Fruit fly (Drosophila melanogaster) whole organism, pupa: ENCODE results near the gene Cyp4ac3.

Experiments
- CG10348 ChIP-seq: fragments of 200-800 bp; sonication (Bioruptor generic); IDR thresholded peaks from 2 replicates; pipeline ENCODE4 v1.3.6; 2022; ENCODE audit warnings: missing biosample characterization, missing genetic modification characterization
- CG12605 ChIP-seq: fragments of 200-800 bp; sonication (Bioruptor generic); IDR thresholded peaks from 2 replicates; pipeline ENCODE4 v1.3.6; 2022; ENCODE audit warnings: missing biosample characterization, missing genetic modification characterization
- CG13204 ChIP-seq: fragments of 200-800 bp; sonication (Bioruptor generic); optimal IDR thresholded peaks from 2 replicates; lab custom pipeline; 2018; ENCODE audit warnings: missing biosample characterization, mild to moderate bottlenecking, missing genetic modification characterization, moderate library complexity
- CG14655 ChIP-seq: fragments of 200-800 bp; sonication (Bioruptor generic); optimal IDR thresholded peaks from 3 replicates; lab custom pipeline; 2017; ENCODE audit warnings: mild to moderate bottlenecking, missing biosample characterization, missing genetic modification reagents, missing genetic modification characterization
- CG15710 ChIP-seq: fragments of 200-800 bp; sonication (Bioruptor generic); optimal IDR thresholded peaks from 2 replicates; lab custom pipeline; 2018; ENCODE audit warnings: missing biosample characterization, mild to moderate bottlenecking, missing genetic modification characterization, moderate library complexity
- CG17806 ChIP-seq: fragments of 200-800 bp; sonication (Bioruptor generic); optimal IDR thresholded peaks from 2 replicates; lab custom pipeline; 2018; ENCODE audit warnings: missing biosample characterization, mild to moderate bottlenecking, missing genetic modification characterization, moderate library complexity
- CG32121 ChIP-seq: fragments of 200-800 bp; sonication (Bioruptor generic); IDR thresholded peaks from 2 replicates; pipeline ENCODE4 v1.3.6; 2022; ENCODE audit warnings: missing biosample characterization, missing genetic modification characterization
- CG34367 ChIP-seq: fragments of 200-800 bp; sonication (Bioruptor generic); optimal IDR thresholded peaks from 2 replicates; lab custom pipeline; 2018; ENCODE audit warnings: missing biosample characterization, mild to moderate bottlenecking, missing genetic modification characterization
- CG4496 ChIP-seq: fragments of 200-800 bp; sonication (Bioruptor generic); IDR thresholded peaks from 3 replicates; pipeline ENCODE4 v1.3.6; 2022; ENCODE audit warnings: missing biosample characterization, missing genetic modification characterization
- CG8159 ChIP-seq: fragments of 200-800 bp; sonication (Bioruptor generic); optimal IDR thresholded peaks from 3 replicates; lab custom pipeline; 2018; ENCODE audit warnings: missing biosample characterization, mild to moderate bottlenecking, missing genetic modification characterization, moderate library complexity
- CG8301 ChIP-seq: fragments of 200-800 bp; sonication (Bioruptor generic); optimal IDR thresholded peaks from 2 replicates; lab custom pipeline; 2018; ENCODE audit warnings: missing biosample characterization, mild to moderate bottlenecking, missing genetic modification characterization
- CG9948 ChIP-seq: fragments of 200-800 bp; sonication (Bioruptor generic); optimal IDR thresholded peaks from 2 replicates; lab custom pipeline; 2018; ENCODE audit warnings: missing biosample characterization, mild to moderate bottlenecking, missing genetic modification characterization, moderate library complexity
- D1 ChIP-seq: fragments of 200-800 bp; sonication (Bioruptor generic); optimal IDR thresholded peaks from 2 replicates; lab custom pipeline; 2018; ENCODE audit warnings: missing biosample characterization, mild to moderate bottlenecking, missing genetic modification characterization, moderate library complexity
- EcR ChIP-seq: fragments of 200-800 bp; sonication (Bioruptor generic); optimal IDR thresholded peaks from 3 replicates; lab custom pipeline; 2019; ENCODE audit warnings: missing biosample characterization, missing genetic modification characterization, mild to moderate bottlenecking, moderate library complexity, missing genetic modification reagents
- Ets98B ChIP-seq: fragments of 200-800 bp; sonication (Bioruptor generic); IDR thresholded peaks from 2 replicates; pipeline ENCODE4 v1.3.6; 2022; ENCODE audit warnings: missing biosample characterization, missing genetic modification characterization
- Pif1A ChIP-seq: fragments of 200-800 bp; sonication (Bioruptor generic); optimal IDR thresholded peaks from 3 replicates; lab custom pipeline; 2016; ENCODE audit warnings: missing biosample characterization, missing genetic modification characterization
- Pif1B ChIP-seq: fragments of 200-800 bp; sonication (Bioruptor generic); optimal IDR thresholded peaks from 3 replicates; lab custom pipeline; 2016; ENCODE audit warnings: missing biosample characterization, missing genetic modification characterization
- Snoo ChIP-seq: fragments of 200-800 bp; sonication (Bioruptor generic); optimal IDR thresholded peaks from 3 replicates; lab custom pipeline; 2017; ENCODE audit warnings: missing biosample characterization, mild to moderate bottlenecking, missing genetic modification characterization, inconsistent platforms
- fd96Ca ChIP-seq: fragments of 200-800 bp; sonication (Bioruptor generic); IDR thresholded peaks from 3 replicates; pipeline ENCODE4 v1.3.6; 2022; ENCODE audit warnings: missing biosample characterization, missing genetic modification characterization
- gl ChIP-seq: fragments of 200-800 bp; sonication (Bioruptor generic); optimal IDR thresholded peaks from 2 replicates; lab custom pipeline; 2018; ENCODE audit warnings: missing biosample characterization, mild to moderate bottlenecking, missing genetic modification characterization
- rn ChIP-seq: fragments of 200-800 bp; sonication (Bioruptor generic); IDR thresholded peaks from 2 replicates; pipeline ENCODE4 v1.3.6; 2022; ENCODE audit warnings: missing biosample characterization, missing genetic modification characterization

Gene Cyp4ac3

dm6 chr2L:5254105-5254711, 14.1 kb upstream of the Cyp4ac3 start:
- TF ChIP-seq CG34367 (tag; lab: Kevin White, UChicago) (peak; percentile 93), Pif1A (peak; percentile 89), CG32121 (GFP tag; lab: Robert Waterston, UW) (peak; percentile 62), CG14655 (peak; percentile 90), Pif1B (GFP tag; lab: Kevin White, UChicago) (peak; percentile 89), rn (peak; percentile 77), CG13204 (GFP tag; lab: Kevin White, UChicago) (peak; percentile 82), Ets98B (GFP tag; lab: Robert Waterston, UW) (peak; percentile 72), CG15710 (tag; lab: Kevin White, UChicago) (peak; percentile 93), fd96Ca (GFP tag; lab: Robert Waterston, UW) (peak; percentile 76), CG10348 (GFP tag; lab: Robert Waterston, UW) (no peak), CG17806 (peak; percentile 94), CG8301 (tag; lab: Kevin White, UChicago) (peak; percentile 89), D1 (tag; lab: Kevin White, UChicago) (peak; percentile 89), EcR (GFP tag; lab: Kevin White, UChicago) (peak; percentile 35), Snoo (tag; lab: Kevin White, UChicago) (peak; percentile 95), CG8159 (tag; lab: Kevin White, UChicago) (peak; percentile 94), gl (tag; lab: Kevin White, UChicago) (peak; percentile 87), CG12605 (peak; percentile 76), CG4496 (GFP tag; lab: Robert Waterston, UW) (peak; percentile 84), CG9948 (tag; lab: Kevin White, UChicago) (peak; percentile 92)
- TF ChIP-seq, all 21 proteins: peak for 20

- TF ChIP-seq CG8301 (tag; lab: Kevin White, UChicago) (peak; percentile 33), Ets98B (GFP tag; lab: Robert Waterston, UW) (peak; percentile 30), CG32121 (GFP tag; lab: Robert Waterston, UW) (no peak), D1 (tag; lab: Kevin White, UChicago) (no peak), Snoo (tag; lab: Kevin White, UChicago) (peak; percentile 61), CG10348 (GFP tag; lab: Robert Waterston, UW) (no peak), EcR (GFP tag; lab: Kevin White, UChicago) (peak; percentile 87), CG15710 (tag; lab: Kevin White, UChicago) (peak; percentile 56), CG34367 (tag; lab: Kevin White, UChicago) (peak; percentile 42), rn (peak; percentile 29; the same call in 1 of the 2 replicates), Pif1A (peak; percentile 62), CG13204 (GFP tag; lab: Kevin White, UChicago) (peak; percentile 38), CG14655 (peak; percentile 40), CG9948 (tag; lab: Kevin White, UChicago) (peak; percentile 55), CG8159 (tag; lab: Kevin White, UChicago) (peak; percentile 68), CG4496 (GFP tag; lab: Robert Waterston, UW) (peak; percentile 69; the same call in 1 of the 3 replicates), CG12605 (no peak; the same call in 1 of the 2 replicates), gl (tag; lab: Kevin White, UChicago) (peak; percentile 40), Pif1B (GFP tag; lab: Kevin White, UChicago) (peak; percentile 37), CG17806 (peak; percentile 67), fd96Ca (GFP tag; lab: Robert Waterston, UW) (peak; percentile 65; the same call in 1 of the 3 replicates)
These were observed 12.1 kb upstream of the Cyp4ac3 start for dm6 chr2L:5256036-5256846.

- peak; percentile 76 for TF ChIP-seq CG13204 (GFP tag; lab: Kevin White, UChicago)
- no peak for TF ChIP-seq CG14655
- TF ChIP-seq CG8159 (tag; lab: Kevin White, UChicago): no peak
- no peak for TF ChIP-seq CG8301 (tag; lab: Kevin White, UChicago)
- no peak for TF ChIP-seq Pif1B (GFP tag; lab: Kevin White, UChicago)
- TF ChIP-seq CG10348 (GFP tag; lab: Robert Waterston, UW): no peak
- peak; percentile 49 for TF ChIP-seq EcR (GFP tag; lab: Kevin White, UChicago)
- TF ChIP-seq Pif1A: no peak
- TF ChIP-seq CG34367 (tag; lab: Kevin White, UChicago): no peak
- no peak for TF ChIP-seq CG12605
- TF ChIP-seq CG4496 (GFP tag; lab: Robert Waterston, UW): 0 out of 3 replicates have a peak, but pooled peaks have one; percentile 18
- no peak for TF ChIP-seq gl (tag; lab: Kevin White, UChicago)
- no peak for TF ChIP-seq CG17806
- TF ChIP-seq Ets98B (GFP tag; lab: Robert Waterston, UW): no peak
These were observed 9.0 kb upstream of the Cyp4ac3 start for dm6 chr2L:5259076-5259843.

dm6 chr2L:5260267-5260666, 8.0 kb upstream of the Cyp4ac3 start:
- no peak for TF ChIP-seq CG15710 (tag; lab: Kevin White, UChicago)
- TF ChIP-seq CG32121 (GFP tag; lab: Robert Waterston, UW): no peak
- no peak for TF ChIP-seq CG14655
- TF ChIP-seq CG8159 (tag; lab: Kevin White, UChicago): no peak
- no peak for TF ChIP-seq CG13204 (GFP tag; lab: Kevin White, UChicago)
- no peak for TF ChIP-seq CG12605
- TF ChIP-seq Pif1A: no peak
- no peak for TF ChIP-seq fd96Ca (GFP tag; lab: Robert Waterston, UW)
- no peak for TF ChIP-seq D1 (tag; lab: Kevin White, UChicago)
- TF ChIP-seq CG34367 (tag; lab: Kevin White, UChicago): no peak
- TF ChIP-seq CG9948 (tag; lab: Kevin White, UChicago): no peak
- TF ChIP-seq CG8301 (tag; lab: Kevin White, UChicago): no peak
- no peak for TF ChIP-seq CG10348 (GFP tag; lab: Robert Waterston, UW)
